Fruit fly (Drosophila melanogaster): ENCODE results near the gene mRpL2.

dm6 chr3L:11107432-11107831 lies 13.2 kb upstream of the mRpL2 start, which contains the start of gene CG32073:
- TF ChIP-seq Hsf (GFP tag; optimal IDR thresholded peaks at IDR 0.05) = no peak
- TF ChIP-seq CG14014 (GFP tag; IDR thresholded peaks at IDR 0.05) = no peak
- no peak for TF ChIP-seq CG14667 (GFP tag; IDR thresholded peaks at IDR 0.05)
- TF ChIP-seq Blimp-1 (GFP tag; optimal IDR thresholded peaks at IDR 0.05) = no peak
- TF ChIP-seq bcd (GFP tag; optimal IDR thresholded peaks at IDR 0.05) = no peak
- no peak for TF ChIP-seq fru (optimal IDR thresholded peaks at IDR 0.05)
- TF ChIP-seq Antp (GFP tag; optimal IDR thresholded peaks at IDR 0.05) = no peak
- TF ChIP-seq trem (tag; optimal IDR thresholded peaks at IDR 0.05) = no peak
- TF ChIP-seq H2.0 (GFP tag; IDR thresholded peaks at IDR 0.05) = no peak
- no peak for TF ChIP-seq Oli (tag; optimal IDR thresholded peaks at IDR 0.05)
- TF ChIP-seq CG6654 (GFP tag; optimal IDR thresholded peaks at IDR 0.05) = no peak
- no peak for TF ChIP-seq CG7963 (GFP tag; IDR thresholded peaks at IDR 0.05; ENCODE audit: partially characterized antibody)
- no peak for TF ChIP-seq CG14050 (GFP tag; IDR thresholded peaks at IDR 0.05)

Data from whole organism, embryonic.